Fruit fly (Drosophila melanogaster) S2 (cell line): Measurements from ENCODE around the gene CG43290.
A peak's percentile ranks its signal among the peaks of the same experiment; 100 is the strongest.

ENCODE experiments used
- CG8478 ChIP-seq: fragments of >200 bp; optimal IDR thresholded peaks from 2 replicates; lab custom pipeline; 2018
- CTCF ChIP-seq, 2 experiments: fragments of >200 bp; optimal IDR thresholded peaks; 2 replicates each; lab custom pipeline; 2018

Gene CG43290

DNA sequence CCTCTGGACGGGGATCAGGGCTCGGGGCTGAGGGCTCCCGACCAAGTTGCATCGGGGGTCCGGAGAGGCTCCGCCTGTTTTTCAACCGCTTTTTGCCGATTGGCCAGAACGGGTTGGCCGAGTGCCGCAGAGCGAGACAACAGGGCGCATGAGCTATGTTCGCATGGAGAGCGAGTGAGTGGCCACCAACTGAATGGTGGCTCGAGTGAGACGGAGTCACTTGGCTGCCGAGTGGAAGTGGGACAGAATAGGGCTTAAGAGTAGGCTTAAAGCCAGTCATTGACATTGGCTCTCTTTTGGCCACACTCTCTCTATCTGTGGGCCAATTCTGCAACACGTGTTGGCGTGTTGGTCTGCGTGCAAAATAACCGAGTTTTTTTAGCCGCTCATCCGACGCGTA lies 36.3 kb downstream of the CG43290 start:
- no peak for TF ChIP-seq CG8478 (lab: Kevin White, UChicago)
- TF ChIP-seq CTCF (optimal IDR thresholded peaks at IDR 0.05; lab: Kevin White, UChicago): no peak

DNA sequence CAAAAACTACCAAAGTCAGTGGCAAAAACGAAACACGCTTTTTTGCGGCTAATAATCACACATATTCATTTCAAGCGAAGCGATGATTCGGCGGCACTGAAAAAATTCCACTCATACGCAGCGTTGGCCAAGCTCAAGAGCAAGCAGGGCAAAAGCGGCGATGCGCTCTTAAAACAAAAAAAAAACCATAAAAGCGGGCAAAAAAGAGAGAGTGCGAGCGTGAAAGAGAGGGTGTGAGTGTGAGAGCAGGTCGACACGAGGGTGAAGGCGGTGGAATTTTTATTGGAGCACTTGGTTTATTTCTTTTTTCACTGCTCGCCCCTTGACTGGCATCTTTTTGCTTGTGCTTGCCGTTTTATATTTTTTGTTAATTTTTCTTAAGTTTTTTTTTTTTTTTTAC lies 38.8 kb downstream of the CG43290 start:
- TF ChIP-seq CTCF (optimal IDR thresholded peaks at IDR 0.05; lab: Kevin White, UChicago) (no peak), CG8478 (lab: Kevin White, UChicago) (no peak)

DNA sequence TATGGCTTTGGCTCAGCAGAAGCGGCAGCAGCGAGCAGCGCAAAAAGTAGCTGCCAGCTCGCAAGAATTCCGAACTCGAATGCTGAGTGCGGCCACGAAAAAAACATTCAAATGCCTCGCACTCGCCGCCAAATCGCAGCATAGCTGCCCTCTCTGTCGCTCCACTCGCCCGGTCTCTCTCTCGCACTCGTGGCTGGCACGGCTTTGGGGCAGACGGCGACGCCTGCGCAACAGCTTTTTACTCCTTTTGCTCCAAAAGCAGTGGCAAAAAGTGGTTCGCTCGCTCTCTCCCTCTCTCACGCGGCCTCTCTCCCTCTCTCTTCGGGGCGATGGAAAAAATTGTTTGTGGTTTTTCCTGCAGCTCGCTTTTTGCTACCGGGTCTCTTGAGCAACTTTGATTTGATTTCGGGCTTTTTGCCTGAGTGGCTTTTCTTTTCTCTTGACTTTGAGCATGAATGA lies 39.7 kb downstream of the CG43290 start, which contains the start of gene rn:
Gene rn (minus strand): TSS at position 51 of the 459 bp plus-strand sequence.
- TF ChIP-seq CG8478 (lab: Kevin White, UChicago) (no peak), CTCF (optimal IDR thresholded peaks at IDR 0.05; lab: Kevin White, UChicago) (no peak)

DNA sequence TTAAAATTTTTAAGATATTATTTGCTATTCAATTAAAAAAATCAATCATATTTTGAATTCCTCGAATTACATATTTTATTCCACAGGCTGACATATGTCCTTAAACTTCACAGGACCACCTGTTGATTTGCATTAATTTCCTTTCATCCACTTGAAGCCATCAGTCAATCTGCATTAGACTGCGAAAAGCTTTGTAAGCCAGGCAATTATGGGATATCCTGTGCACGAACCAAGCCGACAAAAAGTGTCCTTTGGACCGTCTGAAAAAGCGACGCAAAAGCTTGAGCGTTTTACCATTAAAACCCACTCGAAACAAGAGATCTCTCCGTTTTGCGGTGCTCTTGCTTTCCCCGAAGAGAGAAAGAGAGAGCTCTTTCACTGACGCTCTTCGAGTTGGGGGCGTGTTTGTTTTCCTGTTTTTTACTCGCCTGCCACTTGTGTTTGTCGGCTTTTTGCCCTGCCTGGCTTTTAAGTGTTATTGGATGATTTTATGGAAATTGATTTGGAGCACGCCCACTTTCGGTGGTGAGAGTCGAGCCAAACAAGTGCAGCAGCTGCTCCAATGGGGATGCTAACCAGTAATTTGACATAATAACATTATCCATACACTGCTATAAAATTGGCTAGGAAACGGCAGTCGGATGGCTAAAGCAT lies 42.7 kb downstream of the CG43290 start:
- TF ChIP-seq CTCF (optimal IDR thresholded peaks at IDR 0.05; lab: Kevin White, UChicago) (no peak), CG8478 (lab: Kevin White, UChicago) (no peak)

DNA sequence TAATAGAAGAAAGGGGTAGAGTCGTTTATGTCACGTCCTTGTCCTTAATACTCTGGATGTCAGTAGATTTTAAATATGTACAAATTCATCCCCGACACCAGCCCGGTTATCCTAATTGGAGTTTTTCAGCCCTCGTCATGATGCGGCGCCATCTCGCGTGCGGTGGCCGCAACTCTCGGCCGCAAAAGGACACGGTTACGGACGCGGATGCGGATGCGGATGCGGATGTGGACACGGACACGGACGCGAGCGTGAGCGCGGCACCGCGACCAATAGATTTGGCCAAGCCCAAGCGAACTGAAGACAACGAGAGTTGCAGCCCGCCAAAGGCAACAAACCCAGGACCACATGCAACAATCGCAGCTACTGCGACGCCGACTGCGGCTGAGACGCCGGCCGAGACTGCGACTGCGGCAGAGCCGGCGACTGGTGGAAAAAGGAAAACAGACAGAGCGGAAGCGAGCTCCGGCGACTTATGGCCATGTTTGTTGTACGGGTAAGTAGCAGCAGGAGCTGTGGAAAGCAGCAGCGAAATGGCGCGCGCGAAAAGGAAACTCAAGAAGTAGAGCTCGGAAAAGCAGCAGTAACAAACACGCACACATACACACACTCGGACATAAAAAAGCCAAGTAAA lies 44.8 kb downstream of the CG43290 start, which contains the start of gene CG42544:
Gene CG42544 (plus strand): TSS at position 138 of the 634 bp plus-strand sequence.
- TF ChIP-seq CTCF (optimal IDR thresholded peaks at IDR 0.05; lab: Kevin White, UChicago): peak; percentile 76 to 78
- no peak for TF ChIP-seq CG8478 (lab: Kevin White, UChicago)
